Fruit fly (Drosophila melanogaster) whole organism, embryonic: Measurements from ENCODE around the gene CG32147.

Source experiments
- C15 ChIP-seq: fragments of 200-800 bp; sonication (Bioruptor generic); IDR thresholded peaks from 3 replicates; pipeline ENCODE4 v1.3.6; 2022; ENCODE audit warnings: missing biosample characterization, missing genetic modification characterization
- CG10274 ChIP-seq: fragments of 200-800 bp; sonication (Bioruptor generic); optimal IDR thresholded peaks from 3 replicates; lab custom pipeline; 2017; ENCODE audit warnings: missing biosample characterization, mild to moderate bottlenecking, missing genetic modification characterization
- CG10431 ChIP-seq: fragments of 200-800 bp; sonication (Bioruptor generic); optimal IDR thresholded peaks from 3 replicates; lab custom pipeline; 2018; ENCODE audit warnings: missing biosample characterization, mild to moderate bottlenecking, missing genetic modification characterization
- CG11085 ChIP-seq: fragments of 200-800 bp; sonication (Bioruptor generic); IDR thresholded peaks from 2 replicates; pipeline ENCODE4 v1.3.6; 2022; ENCODE audit warnings: missing biosample characterization, missing genetic modification characterization
- CG11456 ChIP-seq: fragments of 200-800 bp; sonication (Bioruptor generic); IDR thresholded peaks from 3 replicates; pipeline ENCODE4 v1.3.6; 2022; ENCODE audit warnings: missing biosample characterization, missing genetic modification characterization
- CG14710 ChIP-seq: fragments of 200-800 bp; sonication (Bioruptor generic); optimal IDR thresholded peaks from 3 replicates; lab custom pipeline; 2019; ENCODE audit warnings: missing biosample characterization, mild to moderate bottlenecking, missing genetic modification characterization, moderate library complexity
- CG17361 ChIP-seq: fragments of 200-800 bp; sonication (Bioruptor generic); IDR thresholded peaks from 3 replicates; pipeline ENCODE4 v1.3.6; 2022; ENCODE audit warnings: missing biosample characterization, missing genetic modification characterization
- CG18476 ChIP-seq: fragments of 200-800 bp; sonication (Bioruptor generic); optimal IDR thresholded peaks from 2 replicates; lab custom pipeline; 2016; ENCODE audit warnings: missing biosample characterization, mild to moderate bottlenecking, missing genetic modification characterization
- CG2889 ChIP-seq: fragments of 200-800 bp; sonication (Bioruptor generic); IDR thresholded peaks from 3 replicates; pipeline ENCODE4 v1.3.6; 2022; ENCODE audit warnings: missing biosample characterization, missing genetic modification characterization
- CG34224 ChIP-seq: fragments of 200-800 bp; sonication (Bioruptor generic); IDR thresholded peaks from 3 replicates; pipeline ENCODE4 v1.3.6; 2022; ENCODE audit warnings: missing biosample characterization, missing genetic modification characterization; ENCODE audit not compliant: partially characterized antibody
- CG42726 ChIP-seq: fragments of 200-800 bp; sonication (Bioruptor generic); IDR thresholded peaks from 2 replicates; pipeline ENCODE4 v1.3.6; 2022; ENCODE audit warnings: missing biosample characterization, missing genetic modification characterization; ENCODE audit not compliant: partially characterized antibody
- CG7928 ChIP-seq: fragments of 200-800 bp; sonication (Bioruptor generic); optimal IDR thresholded peaks from 2 replicates; lab custom pipeline; 2017; ENCODE audit warnings: missing biosample characterization, mild to moderate bottlenecking, missing genetic modification characterization
- CG8290 ChIP-seq, 3 experiments: fragments of 200-800 bp; sonication (Bioruptor generic); optimal IDR thresholded peaks; 2 replicates each; lab custom pipeline; 2016 to 2019; ENCODE audit warnings: missing biosample characterization in 3 of 3, missing genetic modification characterization in 3 of 3, mild to moderate bottlenecking in 2 of 3, moderate library complexity in 1 of 3
- Camta ChIP-seq: fragments of 200-800 bp; sonication (Bioruptor generic); optimal IDR thresholded peaks from 2 replicates; lab custom pipeline; 2016; ENCODE audit warnings: missing biosample characterization, missing genetic modification characterization
- ERR ChIP-seq: fragments of 200-800 bp; sonication (Bioruptor generic); optimal IDR thresholded peaks from 2 replicates; lab custom pipeline; 2016; ENCODE audit warnings: missing biosample characterization, missing genetic modification characterization
- HLH4C ChIP-seq: fragments of 200-800 bp; sonication (Bioruptor generic); IDR thresholded peaks from 3 replicates; pipeline ENCODE4 v1.3.6; 2022; ENCODE audit warnings: missing biosample characterization, missing genetic modification characterization; ENCODE audit not compliant: partially characterized antibody
- Lhr ChIP-seq: fragments of 200-800 bp; sonication (Bioruptor generic); optimal IDR thresholded peaks from 3 replicates; lab custom pipeline; 2017; ENCODE audit warnings: mild to moderate bottlenecking, missing biosample characterization, missing genetic modification reagents, missing genetic modification characterization
- Med ChIP-seq: fragments of 200-800 bp; sonication (Bioruptor generic); peaks from one replicate; lab custom pipeline; 2016; ENCODE audit warnings: missing biosample characterization, missing genetic modification characterization, mild to moderate bottlenecking, inconsistent platforms, moderate library complexity
- Nf-YB ChIP-seq: fragments of 200-800 bp; sonication (Bioruptor generic); optimal IDR thresholded peaks from 3 replicates; lab custom pipeline; 2019; ENCODE audit warnings: missing biosample characterization, mild to moderate bottlenecking, missing genetic modification characterization, moderate library complexity
- Optix ChIP-seq: fragments of 200-800 bp; sonication (Bioruptor generic); IDR thresholded peaks from 3 replicates; pipeline ENCODE4 v1.3.6; 2022; ENCODE audit warnings: missing biosample characterization, missing genetic modification characterization
- Stat92E ChIP-seq, 3 experiments: fragments of >200 bp in 2 of 3; fragments of 200-800 bp in 1 of 3; sonication (Bioruptor generic) in 1 of 3; optimal IDR thresholded peaks; 2 replicates each; lab custom pipeline; 2017 to 2019; ENCODE audit warnings: missing biosample characterization in 3 of 3, missing genetic modification characterization in 3 of 3, mild to moderate bottlenecking in 1 of 3, moderate library complexity in 1 of 3
- TFAM ChIP-seq: fragments of 200-800 bp; sonication (Bioruptor generic); optimal IDR thresholded peaks from 2 replicates; lab custom pipeline; 2017; ENCODE audit warnings: missing biosample characterization, missing genetic modification characterization, inconsistent platforms
- bsh ChIP-seq, 2 experiments: fragments of 200-800 bp; sonication (Bioruptor generic); optimal IDR thresholded peaks; 2 replicates each; lab custom pipeline; 2017 to 2018; ENCODE audit warnings: mild to moderate bottlenecking in 2 of 2, missing biosample characterization in 2 of 2, missing genetic modification characterization in 2 of 2, moderate library complexity in 1 of 2
- dimm ChIP-seq: fragments of 200-800 bp; sonication (Bioruptor generic); IDR thresholded peaks from 2 replicates; pipeline ENCODE4 v1.3.6; 2022; ENCODE audit warnings: missing biosample characterization, missing genetic modification characterization
- dmrt11E ChIP-seq: fragments of 200-800 bp; sonication (Bioruptor generic); optimal IDR thresholded peaks from 3 replicates; lab custom pipeline; 2018; ENCODE audit warnings: missing biosample characterization, mild to moderate bottlenecking, missing genetic modification characterization, moderate library complexity
- eve ChIP-seq, 2 experiments: fragments of >200 bp; optimal IDR thresholded peaks; 2 replicates each; lab custom pipeline; 2017; ENCODE audit warnings: missing biosample characterization in 2 of 2, missing genetic modification characterization in 2 of 2
- hkb ChIP-seq, 2 experiments: fragments of 200-800 bp in 1 of 2; fragments of >200 bp in 1 of 2; sonication (Bioruptor generic) in 1 of 2; IDR thresholded peaks in 1 of 2; optimal IDR thresholded peaks in 1 of 2; 2 replicates each; pipeline versions ENCODE4 v1.3.6 to Lab custom; 2017 to 2022; ENCODE audit warnings: missing biosample characterization in 1 of 2, missing genetic modification characterization in 1 of 2
- lbe ChIP-seq: fragments of 200-800 bp; sonication (Bioruptor generic); optimal IDR thresholded peaks from 2 replicates; lab custom pipeline; 2016; ENCODE audit warnings: missing biosample characterization, mild to moderate bottlenecking, missing genetic modification characterization
- pb ChIP-seq: fragments of 200-800 bp; sonication (Bioruptor generic); optimal IDR thresholded peaks from 3 replicates; lab custom pipeline; 2016; ENCODE audit warnings: missing biosample characterization, missing genetic modification characterization
- phol ChIP-seq: fragments of 200-800 bp; sonication (Bioruptor generic); optimal IDR thresholded peaks from 3 replicates; lab custom pipeline; 2018; ENCODE audit warnings: missing biosample characterization, mild to moderate bottlenecking, missing genetic modification characterization, moderate library complexity
- pros ChIP-seq: fragments of 200-800 bp; sonication (Bioruptor generic); optimal IDR thresholded peaks from 3 replicates; lab custom pipeline; 2019; ENCODE audit warnings: missing biosample characterization, mild to moderate bottlenecking, missing genetic modification characterization, moderate library complexity
- ranshi ChIP-seq: fragments of 200-800 bp; sonication (Bioruptor generic); IDR thresholded peaks from 2 replicates; pipeline ENCODE4 v1.3.6; 2022; ENCODE audit warnings: missing biosample characterization, missing genetic modification characterization
- repo ChIP-seq: fragments of 200-800 bp; sonication (Bioruptor generic); optimal IDR thresholded peaks from 2 replicates; lab custom pipeline; 2016; ENCODE audit warnings: missing biosample characterization, missing genetic modification characterization
- salm ChIP-seq: fragments of 200-800 bp; sonication (Bioruptor generic); optimal IDR thresholded peaks from 2 replicates; lab custom pipeline; 2018; ENCODE audit warnings: missing biosample characterization, mild to moderate bottlenecking, missing genetic modification characterization
- sim ChIP-seq: fragments of 200-800 bp; sonication (Bioruptor generic); IDR thresholded peaks from 2 replicates; pipeline ENCODE4 v1.3.6; 2022; ENCODE audit warnings: missing biosample characterization, missing genetic modification characterization
- wek ChIP-seq: fragments of 200-800 bp; sonication (Bioruptor generic); optimal IDR thresholded peaks from 3 replicates; lab custom pipeline; 2018; ENCODE audit warnings: missing biosample characterization, mild to moderate bottlenecking, missing genetic modification characterization, moderate library complexity

Gene CG32147

dm6 chr3L:15143638-15144600, at the start of gene CG32147, which contains the start of gene Pex3 (continued):
- TF ChIP-seq CG11456 (GFP tag; lab: Robert Waterston, UW) = 0 out of 3 replicates have a peak, but pooled peaks have one; percentile 16

DNA sequence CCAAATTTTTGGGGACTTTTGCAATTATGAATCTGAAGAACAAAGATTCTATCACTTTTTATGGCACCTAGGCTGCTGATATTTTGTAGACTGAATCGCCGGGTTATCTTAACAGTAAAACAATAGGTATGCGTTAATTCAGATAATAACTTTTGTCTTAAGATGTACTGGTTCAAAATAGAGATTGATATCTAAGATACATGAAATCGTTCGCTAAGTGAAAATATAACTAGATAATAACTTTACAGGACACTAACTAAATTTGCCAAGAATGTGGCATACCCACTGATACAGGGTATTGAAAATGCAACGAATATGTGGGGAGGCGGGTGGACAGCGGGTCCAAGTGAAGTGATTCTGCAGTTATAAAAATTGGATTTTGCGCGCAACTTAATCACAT, 48.3 kb upstream of the CG32147 start:
- 0 out of 3 replicates have a peak, but pooled peaks have one; percentile 30 for TF ChIP-seq HLH4C (GFP tag; lab: Robert Waterston, UW)
- TF ChIP-seq pros (GFP tag; lab: Kevin White, UChicago) = no peak
- TF ChIP-seq, all 482 proteins: peak for 1

DNA sequence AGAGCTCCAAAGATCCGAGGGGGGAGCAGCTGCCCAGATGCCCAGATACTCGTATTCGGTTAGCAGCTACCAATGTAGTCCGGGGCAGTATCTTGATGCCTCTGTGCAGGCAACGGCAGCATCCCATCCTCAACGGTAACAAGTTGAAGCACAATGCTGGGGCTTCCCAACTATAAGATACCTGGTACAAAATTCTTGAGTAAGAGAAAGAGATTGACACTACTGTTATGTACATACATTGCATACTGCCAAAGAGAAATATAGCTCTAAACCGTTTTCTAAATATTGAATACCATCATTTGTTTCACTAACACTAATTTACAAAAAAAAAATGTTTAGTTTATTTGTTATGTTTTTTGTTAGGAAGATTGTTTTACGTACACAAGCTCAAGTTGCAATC, 45.8 kb upstream of the CG32147 start:
- no peak for TF ChIP-seq CG10274 (GFP tag; lab: Kevin White, UChicago)
- no peak for TF ChIP-seq CG14710 (tag; lab: Kevin White, UChicago)
- TF ChIP-seq C15 (GFP tag; lab: Robert Waterston, UW) = no peak
- TF ChIP-seq Camta (GFP tag; lab: Kevin White, UChicago) = no peak
- TF ChIP-seq CG34224 (GFP tag; lab: Robert Waterston, UW) = no peak

DNA sequence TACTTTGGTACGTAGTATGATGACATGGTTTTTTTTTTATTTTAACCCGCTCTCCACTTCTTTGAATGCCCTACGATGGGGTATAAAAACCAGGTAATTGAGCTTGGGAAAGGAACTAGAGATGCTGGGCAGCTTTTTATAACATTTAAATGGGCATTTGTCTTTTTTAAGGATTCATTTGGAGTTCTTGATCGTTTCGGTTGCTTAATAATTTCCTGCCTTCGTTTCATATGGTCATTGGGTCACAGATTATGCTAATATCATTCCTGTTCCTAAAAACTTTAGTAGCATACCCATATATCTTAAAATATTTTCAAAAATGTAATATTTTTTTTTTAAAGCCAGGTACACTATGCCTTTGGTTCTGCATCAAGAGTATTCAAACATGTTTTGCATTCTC, 44.9 kb upstream of the CG32147 start:
- TF ChIP-seq hkb (optimal IDR thresholded peaks at IDR 0.05; lab: Kevin White, UChicago) = no peak
- TF ChIP-seq hkb (GFP tag; IDR thresholded peaks at IDR 0.05; lab: Robert Waterston, UW) = no peak
- no peak for TF ChIP-seq pb (GFP tag; lab: Kevin White, UChicago)

- no peak for TF ChIP-seq salm (tag; lab: Kevin White, UChicago)
- TF ChIP-seq Optix (GFP tag; lab: Robert Waterston, UW) = no peak
- peak; percentile 7 for TF ChIP-seq dmrt11E (tag; lab: Kevin White, UChicago)
- no peak for TF ChIP-seq dimm
- no peak for TF ChIP-seq Lhr
- 0 out of 3 replicates have a peak, but pooled peaks have one; percentile 12 for TF ChIP-seq CG17361 (GFP tag; lab: Robert Waterston, UW)
- peak; percentile 20 for TF ChIP-seq phol (tag; lab: Kevin White, UChicago)
- TF ChIP-seq CG7928 (GFP tag; lab: Kevin White, UChicago) = no peak
Measured at dm6 chr3L:15187782-15188181, 43.9 kb upstream of the CG32147 start.

DNA sequence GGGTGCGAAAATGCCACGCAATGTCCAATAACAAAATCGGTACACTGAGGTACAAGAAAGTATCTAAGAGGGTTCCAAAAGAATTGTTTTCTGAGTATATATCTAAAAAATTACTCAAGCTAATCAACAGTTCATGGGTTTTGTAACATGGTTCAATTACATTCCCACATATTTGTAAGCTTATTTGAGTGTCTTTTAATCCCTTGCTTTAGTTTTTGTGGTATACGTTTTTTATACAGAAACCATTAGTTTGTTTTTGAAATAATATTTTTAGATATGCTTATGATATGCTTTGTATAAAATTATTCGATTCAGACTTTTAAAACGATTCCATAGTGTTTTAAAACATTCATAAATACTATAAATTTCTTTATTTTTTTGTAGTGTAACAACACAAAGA, 37.0 kb upstream of the CG32147 start:
- TF ChIP-seq lbe (GFP tag; lab: Kevin White, UChicago) (no peak), bsh (GFP tag; optimal IDR thresholded peaks at IDR 0.05; lab: Kevin White, UChicago) (peak in 1 of 2 experiments; percentile 1)

- TF ChIP-seq eve (GFP tag; optimal IDR thresholded peaks at IDR 0.05; lab: Kevin White, UChicago) = no peak
- TF ChIP-seq sim = no peak
- TF ChIP-seq CG11085 (GFP tag; lab: Robert Waterston, UW) = no peak
- no peak for TF ChIP-seq CG2889 (GFP tag; lab: Robert Waterston, UW)
- no peak for TF ChIP-seq ranshi (GFP tag; lab: Robert Waterston, UW)
- no peak for TF ChIP-seq repo (GFP tag; lab: Kevin White, UChicago)
- TF ChIP-seq CG8290 (GFP tag; optimal IDR thresholded peaks at IDR 0.05; lab: Kevin White, UChicago) = no peak
- peak in 1 of 2 experiments; percentile 26 for TF ChIP-seq CG8290 (tag; optimal IDR thresholded peaks at IDR 0.05; lab: Kevin White, UChicago)
- no peak for TF ChIP-seq Stat92E (GFP tag; optimal IDR thresholded peaks at IDR 0.05; lab: Kevin White, UChicago)
- TF ChIP-seq wek = no peak
- TF ChIP-seq TFAM (GFP tag; lab: Kevin White, UChicago) = no peak
- TF ChIP-seq ERR = no peak
- TF ChIP-seq CG10431 (GFP tag; lab: Kevin White, UChicago) = no peak
- TF ChIP-seq CG42726 = no peak
- TF ChIP-seq Nf-YB (GFP tag; lab: Kevin White, UChicago) = no peak
- no peak for TF ChIP-seq CG18476 (GFP tag; lab: Kevin White, UChicago)
- peak; percentile 78 for TF ChIP-seq Med (GFP tag; lab: Kevin White, UChicago)
Measured at dm6 chr3L:15178618-15179017, 34.8 kb upstream of the CG32147 start.
